Worm (Caenorhabditis elegans) whole organism, young adult: Measurements from ENCODE around the gene C56C10.9.
A peak's percentile ranks its signal among the peaks of the same experiment; 100 is the strongest.

Source experiments
- B0336.3 ChIP-seq: fragments of 200-800 bp; sonication (Bioruptor generic); IDR thresholded peaks from 2 replicates; pipeline ENCODE4 v1.3.6; 2022; ENCODE audit warnings: missing genetic modification characterization, missing compliant biosample characterization
- F10E7.11 ChIP-seq: sonication (generic microtip); optimal IDR thresholded peaks from 2 replicates; lab custom pipeline; 2017; ENCODE audit warnings: mild to moderate bottlenecking, missing genetic modification characterization, moderate library complexity, missing compliant biosample characterization
- F22D6.2 ChIP-seq: sonication (generic microtip); optimal IDR thresholded peaks from 2 replicates; lab custom pipeline; 2016; ENCODE audit warnings: mild to moderate bottlenecking, missing genetic modification characterization, missing compliant biosample characterization
- F33H1.4 ChIP-seq: fragments of 200-800 bp; sonication (Bioruptor generic); IDR thresholded peaks from 2 replicates; pipeline ENCODE4 v1.3.6; 2022; ENCODE audit warnings: missing genetic modification reagents, missing genetic modification characterization, missing compliant biosample characterization
- F49E8.2 ChIP-seq: sonication (generic microtip); optimal IDR thresholded peaks from 3 replicates; lab custom pipeline; 2017; ENCODE audit warnings: missing genetic modification characterization, mild to moderate bottlenecking, missing compliant biosample characterization, antibody characterized with exemption, moderate library complexity; ENCODE audit not compliant: insufficient read depth
- F55B11.4 ChIP-seq: sonication (generic microtip); optimal IDR thresholded peaks from 2 replicates; lab custom pipeline; 2016; ENCODE audit warnings: missing compliant biosample characterization, missing genetic modification characterization, borderline replicate concordance; ENCODE audit not compliant: insufficient read depth
- attf-3 ChIP-seq: fragments of 200-800 bp; sonication (Bioruptor generic); conservative IDR thresholded peaks from 2 replicates; pipeline ENCODE4 v1.3.6; 2022; ENCODE audit warnings: missing genetic modification reagents, missing genetic modification characterization, missing compliant biosample characterization
- attf-6 ChIP-seq: fragments of 200-800 bp; sonication (Bioruptor generic); IDR thresholded peaks from 2 replicates; pipeline ENCODE4 v1.3.6; 2022; ENCODE audit warnings: missing genetic modification reagents, missing genetic modification characterization, missing compliant biosample characterization
- bed-1 ChIP-seq: fragments of 200-800 bp; sonication (Bioruptor generic); IDR thresholded peaks from 2 replicates; pipeline ENCODE4 v1.3.6; 2022; ENCODE audit warnings: missing genetic modification reagents, missing genetic modification characterization, missing compliant biosample characterization
- bed-2 ChIP-seq: fragments of 200-800 bp; sonication (Bioruptor generic); IDR thresholded peaks from 2 replicates; pipeline ENCODE4 v1.3.6; 2022; ENCODE audit warnings: missing genetic modification reagents, missing genetic modification characterization, missing compliant biosample characterization
- ccch-3 ChIP-seq: fragments of 200-800 bp; sonication (Bioruptor generic); optimal IDR thresholded peaks from 2 replicates; lab custom pipeline; 2018; ENCODE audit warnings: mild to moderate bottlenecking, missing genetic modification characterization, missing compliant biosample characterization
- ceh-40 ChIP-seq: fragments of 200-800 bp; sonication (Bioruptor generic); IDR thresholded peaks from 2 replicates; pipeline ENCODE4 v1.3.6; 2022; ENCODE audit warnings: missing genetic modification characterization, missing compliant biosample characterization
- dox-1 ChIP-seq: fragments of 200-800 bp; sonication (Bioruptor generic); IDR thresholded peaks from 2 replicates; pipeline ENCODE4 v1.3.6; 2022; ENCODE audit warnings: missing genetic modification reagents, missing genetic modification characterization, missing compliant biosample characterization
- ekl-4 ChIP-seq: fragments of 200-800 bp; sonication (Bioruptor generic); IDR thresholded peaks from 2 replicates; pipeline ENCODE4 v1.3.6; 2022; ENCODE audit warnings: missing genetic modification reagents, missing genetic modification characterization, missing compliant biosample characterization
- fkh-3 ChIP-seq: sonication (generic microtip); optimal IDR thresholded peaks from 2 replicates; lab custom pipeline; 2016; ENCODE audit warnings: mild to moderate bottlenecking, missing genetic modification characterization, missing compliant biosample characterization
- hlh-26 ChIP-seq: fragments of 200-800 bp; sonication (Bioruptor generic); conservative IDR thresholded peaks from 2 replicates; pipeline ENCODE4 v1.3.6; 2022; ENCODE audit warnings: missing genetic modification reagents, missing genetic modification characterization, missing compliant biosample characterization
- hmg-20 ChIP-seq: fragments of 200-800 bp; sonication (Bioruptor generic); IDR thresholded peaks from 2 replicates; pipeline ENCODE4 v1.3.6; 2022; ENCODE audit warnings: missing genetic modification reagents, missing genetic modification characterization, missing compliant biosample characterization
- hrde-1 ChIP-seq: sonication (generic microtip); optimal IDR thresholded peaks from 2 replicates; lab custom pipeline; 2016; ENCODE audit warnings: missing genetic modification characterization, mild to moderate bottlenecking, missing compliant biosample characterization, moderate library complexity, missing genotype, missing genetic modification reagents, borderline replicate concordance
- lag-1 ChIP-seq: fragments of 200-800 bp; sonication (Bioruptor generic); IDR thresholded peaks from 2 replicates; pipeline ENCODE4 v1.3.6; 2022; ENCODE audit warnings: missing genetic modification reagents, missing genetic modification characterization, missing compliant biosample characterization
- let-607 ChIP-seq, 2 experiments: fragments of 200-800 bp in 1 of 2; sonication (Bioruptor generic) in 1 of 2; sonication (generic microtip) in 1 of 2; optimal IDR thresholded peaks; 2 replicates each; lab custom pipeline; 2016 to 2018; ENCODE audit warnings: mild to moderate bottlenecking in 2 of 2, missing compliant biosample characterization in 2 of 2, missing genetic modification characterization in 2 of 2, moderate library complexity in 2 of 2, missing genotype in 1 of 2
- lin-26 ChIP-seq: fragments of 200-800 bp; sonication (Bioruptor generic); IDR thresholded peaks from 2 replicates; pipeline ENCODE4 v1.3.6; 2022; ENCODE audit warnings: missing genetic modification reagents, missing genetic modification characterization, missing compliant biosample characterization
- lin-40 ChIP-seq: sonication (generic microtip); optimal IDR thresholded peaks from 2 replicates; lab custom pipeline; 2016; ENCODE audit warnings: missing genetic modification characterization, mild to moderate bottlenecking, missing compliant biosample characterization, missing genotype, missing genetic modification reagents
- lin-54 ChIP-seq: fragments of 200-800 bp; sonication (Bioruptor generic); optimal IDR thresholded peaks from 2 replicates; lab custom pipeline; 2018; ENCODE audit warnings: mild to moderate bottlenecking, missing genetic modification characterization, missing compliant biosample characterization
- lsy-27 ChIP-seq: sonication (generic microtip); optimal IDR thresholded peaks from 2 replicates; lab custom pipeline; 2017; ENCODE audit warnings: missing genetic modification characterization, mild to moderate bottlenecking, missing compliant biosample characterization, antibody characterized with exemption, missing genotype, borderline replicate concordance; ENCODE audit not compliant: insufficient read depth
- madf-3 ChIP-seq: fragments of 200-800 bp; sonication (Bioruptor generic); IDR thresholded peaks from 2 replicates; pipeline ENCODE4 v1.3.6; 2022; ENCODE audit warnings: missing genetic modification reagents, missing genetic modification characterization, missing compliant biosample characterization
- madf-8 ChIP-seq: fragments of 200-800 bp; sonication (Bioruptor generic); conservative IDR thresholded peaks from 2 replicates; pipeline ENCODE4 v1.3.6; 2022; ENCODE audit warnings: missing genetic modification reagents, missing genetic modification characterization, missing compliant biosample characterization
- mcd-1 ChIP-seq: fragments of 200-800 bp; sonication (Bioruptor generic); IDR thresholded peaks from 2 replicates; pipeline ENCODE4 v1.3.6; 2022; ENCODE audit warnings: missing genetic modification reagents, missing genetic modification characterization, missing compliant biosample characterization
- mel-28 ChIP-seq: sonication (generic microtip); optimal IDR thresholded peaks from 2 replicates; lab custom pipeline; 2016; ENCODE audit warnings: borderline replicate concordance, mild to moderate bottlenecking, missing genetic modification characterization, missing compliant biosample characterization
- mes-4 ChIP-seq: sonication (generic microtip); optimal IDR thresholded peaks from 2 replicates; lab custom pipeline; 2016; ENCODE audit warnings: missing genotype, missing genetic modification characterization, missing compliant biosample characterization
- mxl-1 ChIP-seq: sonication (generic microtip); optimal IDR thresholded peaks from 2 replicates; lab custom pipeline; 2016; ENCODE audit warnings: missing genetic modification characterization, missing compliant biosample characterization
- nfya-2 ChIP-seq: fragments of 200-800 bp; sonication (Bioruptor generic); IDR thresholded peaks from 2 replicates; pipeline ENCODE4 v1.3.6; 2022; ENCODE audit warnings: missing genetic modification reagents, missing genetic modification characterization, missing compliant biosample characterization
- nhr-179 ChIP-seq: sonication (generic microtip); optimal IDR thresholded peaks from 2 replicates; lab custom pipeline; 2016; ENCODE audit warnings: mild to moderate bottlenecking, missing genetic modification characterization, missing compliant biosample characterization
- pbrm-1 ChIP-seq: fragments of 200-800 bp; sonication (Bioruptor generic); IDR thresholded peaks from 2 replicates; pipeline ENCODE4 v1.3.6; 2022; ENCODE audit warnings: missing genetic modification reagents, missing genetic modification characterization, missing compliant biosample characterization
- pha-4 ChIP-seq: fragments of 150-350 bp; sonication (generic microtip); optimal IDR thresholded peaks from 2 replicates; lab custom pipeline; 2014; ENCODE audit warnings: missing biosample characterization, missing genetic modification reagents, missing genetic modification characterization
- rec-8 ChIP-seq, 2 experiments: sonication (generic microtip); optimal IDR thresholded peaks; 2 replicates each; lab custom pipeline; 2016; ENCODE audit warnings: mild to moderate bottlenecking in 2 of 2, missing genetic modification characterization in 2 of 2, missing genetic modification reagents in 2 of 2, missing genotype in 2 of 2, missing biosample characterization in 1 of 2, missing compliant biosample characterization in 1 of 2, moderate library complexity in 1 of 2
- repo-1 ChIP-seq: sonication (generic microtip); optimal IDR thresholded peaks from 2 replicates; lab custom pipeline; 2017; ENCODE audit warnings: mild to moderate bottlenecking, missing genetic modification characterization, missing compliant biosample characterization
- rpc-1 ChIP-seq, 2 experiments: fragments of 150-350 bp in 1 of 2; sonication (generic microtip) in 1 of 2; optimal IDR thresholded peaks; 2 replicates each; lab custom pipeline; 2014 to 2018; ENCODE audit warnings: missing biosample characterization in 1 of 2, missing genetic modification characterization in 1 of 2, missing genetic modification reagents in 1 of 2, missing genotype in 1 of 2
- snpc-4 ChIP-seq, 5 experiments: fragments of 150-350 bp in 1 of 5; sonication (generic microtip) in 4 of 5; optimal IDR thresholded peaks; 2 replicates each; lab custom pipeline; 2014 to 2018; ENCODE audit warnings: missing genetic modification characterization in 5 of 5, missing biosample characterization in 3 of 5, antibody characterized with exemption in 2 of 5, mild to moderate bottlenecking in 2 of 5, missing compliant biosample characterization in 2 of 5, missing genotype in 2 of 5, moderate library complexity in 2 of 5, missing genetic modification reagents in 1 of 5
- somi-1 ChIP-seq: fragments of 200-800 bp; sonication (Bioruptor generic); optimal IDR thresholded peaks from 2 replicates; lab custom pipeline; 2018; ENCODE audit warnings: mild to moderate bottlenecking, missing genetic modification characterization, missing compliant biosample characterization
- tbp1 ChIP-seq: fragments of 200-800 bp; sonication (Bioruptor generic); optimal IDR thresholded peaks from 2 replicates; lab custom pipeline; 2018; ENCODE audit warnings: mild to moderate bottlenecking, missing genetic modification characterization, missing compliant biosample characterization
- tbx-9 ChIP-seq: sonication (generic microtip); optimal IDR thresholded peaks from 2 replicates; lab custom pipeline; 2016; ENCODE audit warnings: borderline replicate concordance, missing genetic modification characterization, inconsistent platforms, missing compliant biosample characterization
- tlf-1 ChIP-seq: fragments of 200-800 bp; sonication (Bioruptor generic); optimal IDR thresholded peaks from 2 replicates; lab custom pipeline; 2018; ENCODE audit warnings: mild to moderate bottlenecking, missing genetic modification characterization, missing compliant biosample characterization
- unc-130 ChIP-seq: sonication (generic microtip); optimal IDR thresholded peaks from 2 replicates; lab custom pipeline; 2016; ENCODE audit warnings: missing genetic modification reagents, missing genetic modification characterization, missing compliant biosample characterization
- xnd-1 ChIP-seq: sonication (generic microtip); optimal IDR thresholded peaks from 2 replicates; lab custom pipeline; 2016; ENCODE audit warnings: missing genotype, missing genetic modification reagents, missing genetic modification characterization, missing compliant biosample characterization
- ztf-25 ChIP-seq: fragments of 200-800 bp; sonication (Bioruptor generic); IDR thresholded peaks from 2 replicates; pipeline ENCODE4 v1.3.6; 2022; ENCODE audit warnings: missing genetic modification reagents, missing genetic modification characterization, missing compliant biosample characterization
- ztf-6 ChIP-seq: fragments of 200-800 bp; sonication (Bioruptor generic); IDR thresholded peaks from 2 replicates; pipeline ENCODE4 v1.3.6; 2022; ENCODE audit warnings: missing genetic modification reagents, missing genetic modification characterization, missing compliant biosample characterization

The C56C10.9 gene

ce11 chrII:6608626-6609025 is 16.5 kb upstream of the C56C10.9 start:
- TF ChIP-seq madf-3 (GFP tag; lab: Robert Waterston, UW) (no peak), mes-4 (no peak), bed-1 (GFP tag; lab: Robert Waterston, UW) (no peak), lag-1 (GFP tag; lab: Robert Waterston, UW) (no peak), let-607 (tag; optimal IDR thresholded peaks at IDR 0.05; lab: Kevin White, UChicago) (no peak), unc-130 (GFP tag; lab: Kevin White, UChicago) (no peak), mcd-1 (no peak), xnd-1 (tag; lab: Kevin White, UChicago) (no peak), nhr-179 (no peak), B0336.3 (GFP tag; lab: Robert Waterston, UW) (no peak), lsy-27 (tag; lab: Kevin White, UChicago) (no peak), somi-1 (no peak)

- TF ChIP-seq repo-1 (tag; lab: Kevin White, UChicago) (no peak), bed-2 (no peak), lin-40 (tag; lab: Kevin White, UChicago) (peak; percentile 3), ceh-40 (GFP tag; lab: Robert Waterston, UW) (no peak), madf-8 (no peak; the same call in 1 of the 2 replicates), mel-28 (no peak), rpc-1 (optimal IDR thresholded peaks at IDR 0.05; lab: Kevin White, UChicago) (no peak), rpc-1 (tag; optimal IDR thresholded peaks at IDR 0.05; lab: Kevin White, UChicago) (no peak), ztf-6 (GFP tag; lab: Robert Waterston, UW) (no peak), attf-3 (0 out of 2 replicates have a peak, but pooled peaks have one; percentile 33), lin-54 (GFP tag; lab: Kevin White, UChicago) (peak; percentile 3), F33H1.4 (GFP tag; lab: Robert Waterston, UW) (peak; percentile 51; the same call in 1 of the 2 replicates), F55B11.4 (no peak), rec-8 (tag; optimal IDR thresholded peaks at IDR 0.05; lab: Kevin White, UChicago) (no peak), hlh-26 (GFP tag; lab: Robert Waterston, UW) (no peak), ekl-4 (GFP tag; lab: Robert Waterston, UW) (no peak), xnd-1 (tag; lab: Kevin White, UChicago) (no peak), hrde-1 (tag; lab: Kevin White, UChicago) (no peak), snpc-4 (GFP tag; optimal IDR thresholded peaks at IDR 0.05; lab: Kevin White, UChicago) (no peak), snpc-4 (tag; optimal IDR thresholded peaks at IDR 0.05; lab: Kevin White, UChicago) (peak in 1 of 4 experiments; percentile 4), tbx-9 (tag; lab: Kevin White, UChicago) (no peak), pha-4 (tag; lab: Kevin White, UChicago) (no peak), nfya-2 (no peak), ztf-25 (no peak), attf-6 (GFP tag; lab: Robert Waterston, UW) (no peak), tbp1 (GFP tag; lab: Kevin White, UChicago) (peak; percentile 27), ccch-3 (GFP tag; lab: Kevin White, UChicago) (no peak), mxl-1 (tag; lab: Kevin White, UChicago) (no peak), fkh-3 (tag; lab: Kevin White, UChicago) (no peak), pbrm-1 (GFP tag; lab: Robert Waterston, UW) (0 out of 2 replicates have a peak, but pooled peaks have one; percentile 16), F10E7.11 (tag; lab: Kevin White, UChicago) (no peak), tlf-1 (GFP tag; lab: Kevin White, UChicago) (no peak), hmg-20 (GFP tag; lab: Robert Waterston, UW) (no peak), mes-4 (no peak), dox-1 (GFP tag; lab: Robert Waterston, UW) (peak; percentile 38; the same call in 1 of the 2 replicates), lin-26 (GFP tag; lab: Robert Waterston, UW) (no peak), F49E8.2 (tag; lab: Kevin White, UChicago) (no peak), F22D6.2 (tag; lab: Kevin White, UChicago) (no peak)
Measured at ce11 chrII:6600973-6601372, 8.8 kb upstream of the C56C10.9 start, which contains the start of gene vps-33.2. Gene vps-33.2 (plus strand): TSS chrII:6601216.
